Fruit fly (Drosophila melanogaster) whole organism, embryonic: Measurements from ENCODE around the gene p38b.
A peak's percentile ranks its signal among the peaks of the same experiment; 100 is the strongest.

ENCODE experiments used
- Abd-B ChIP-seq: fragments of 200-800 bp; sonication (Bioruptor generic); optimal IDR thresholded peaks from 2 replicates; lab custom pipeline; 2018; ENCODE audit warnings: missing biosample characterization, mild to moderate bottlenecking, missing genetic modification characterization, moderate library complexity
- B-H2 ChIP-seq: fragments of 200-800 bp; sonication (Bioruptor generic); optimal IDR thresholded peaks from 2 replicates; lab custom pipeline; 2018; ENCODE audit warnings: missing biosample characterization, mild to moderate bottlenecking, missing genetic modification characterization
- Bgb ChIP-seq: fragments of 200-800 bp; sonication (Bioruptor generic); IDR thresholded peaks from 2 replicates; pipeline ENCODE4 v1.3.6; 2022; ENCODE audit warnings: missing biosample characterization, missing genetic modification characterization; ENCODE audit not compliant: partially characterized antibody
- C15 ChIP-seq: fragments of 200-800 bp; sonication (Bioruptor generic); IDR thresholded peaks from 3 replicates; pipeline ENCODE4 v1.3.6; 2022; ENCODE audit warnings: missing biosample characterization, missing genetic modification characterization
- CG12104 ChIP-seq: fragments of 200-800 bp; sonication (Bioruptor generic); optimal IDR thresholded peaks from 3 replicates; lab custom pipeline; 2016; ENCODE audit warnings: missing biosample characterization, missing genetic modification characterization
- CG14710 ChIP-seq: fragments of 200-800 bp; sonication (Bioruptor generic); optimal IDR thresholded peaks from 3 replicates; lab custom pipeline; 2019; ENCODE audit warnings: missing biosample characterization, mild to moderate bottlenecking, missing genetic modification characterization, moderate library complexity
- CG14860 ChIP-seq: fragments of 200-800 bp; sonication (Bioruptor generic); IDR thresholded peaks from 3 replicates; pipeline ENCODE4 v1.3.6; 2022; ENCODE audit warnings: missing biosample characterization, missing genetic modification characterization; ENCODE audit not compliant: partially characterized antibody
- CG16813 ChIP-seq: fragments of 200-800 bp; sonication (Bioruptor generic); IDR thresholded peaks from 3 replicates; pipeline ENCODE4 v1.3.6; 2022; ENCODE audit warnings: missing biosample characterization, missing genetic modification characterization; ENCODE audit not compliant: partially characterized antibody
- CG2116 ChIP-seq: fragments of 200-800 bp; sonication (Bioruptor generic); optimal IDR thresholded peaks from 3 replicates; lab custom pipeline; 2018; ENCODE audit warnings: missing biosample characterization, mild to moderate bottlenecking, missing genetic modification characterization
- CG34422 ChIP-seq: fragments of 200-800 bp; sonication (Bioruptor generic); IDR thresholded peaks from 3 replicates; pipeline ENCODE4 v1.3.6; 2022; ENCODE audit warnings: missing biosample characterization, missing genetic modification characterization
- CG3847 ChIP-seq: fragments of 200-800 bp; sonication (Bioruptor generic); IDR thresholded peaks from 2 replicates; pipeline ENCODE4 v1.3.6; 2022; ENCODE audit warnings: missing biosample characterization, missing genetic modification characterization
- CG3995 ChIP-seq: fragments of 200-800 bp; sonication (Bioruptor generic); optimal IDR thresholded peaks from 3 replicates; lab custom pipeline; 2016; ENCODE audit warnings: missing biosample characterization, missing genetic modification characterization
- CG5953 ChIP-seq: fragments of 200-800 bp; sonication (Bioruptor generic); IDR thresholded peaks from 2 replicates; pipeline ENCODE4 v1.3.6; 2022; ENCODE audit warnings: missing biosample characterization, missing genetic modification characterization
- CG7271 ChIP-seq: fragments of 200-800 bp; sonication (Bioruptor generic); optimal IDR thresholded peaks from 2 replicates; lab custom pipeline; 2018; ENCODE audit warnings: missing biosample characterization, mild to moderate bottlenecking, missing genetic modification characterization, moderate library complexity
- CG7556 ChIP-seq: fragments of 200-800 bp; sonication (Bioruptor generic); optimal IDR thresholded peaks from 2 replicates; lab custom pipeline; 2017; ENCODE audit warnings: missing biosample characterization, mild to moderate bottlenecking, missing genetic modification characterization
- CG7839 ChIP-seq: fragments of 200-800 bp; sonication (Bioruptor generic); optimal IDR thresholded peaks from 3 replicates; lab custom pipeline; 2018; ENCODE audit warnings: missing biosample characterization, mild to moderate bottlenecking, missing genetic modification characterization, moderate library complexity
- CG7963 ChIP-seq: fragments of 200-800 bp; sonication (Bioruptor generic); IDR thresholded peaks from 3 replicates; pipeline ENCODE4 v1.3.6; 2022; ENCODE audit warnings: missing biosample characterization, missing genetic modification characterization; ENCODE audit not compliant: partially characterized antibody
- D ChIP-seq, 2 experiments: fragments of 200-800 bp in 1 of 2; fragments of >200 bp in 1 of 2; sonication (Bioruptor generic) in 1 of 2; optimal IDR thresholded peaks; 2 replicates in 1 of 2; 3 replicates in 1 of 2; lab custom pipeline; 2017; ENCODE audit warnings: mild to moderate bottlenecking in 1 of 2, missing biosample characterization in 1 of 2, missing genetic modification characterization in 1 of 2, missing genetic modification reagents in 1 of 2
- E2f2 ChIP-seq: fragments of 200-800 bp; sonication (Bioruptor generic); IDR thresholded peaks from 2 replicates; pipeline ENCODE4 v1.3.6; 2022; ENCODE audit warnings: missing biosample characterization, missing genetic modification characterization
- Ets97D ChIP-seq: fragments of 200-800 bp; sonication (Bioruptor generic); optimal IDR thresholded peaks from 3 replicates; lab custom pipeline; 2016; ENCODE audit warnings: missing biosample characterization, missing genetic modification characterization
- Hmx ChIP-seq: fragments of 200-800 bp; sonication (Bioruptor generic); optimal IDR thresholded peaks from 2 replicates; lab custom pipeline; 2016; ENCODE audit warnings: missing biosample characterization, missing genetic modification characterization
- Lhr ChIP-seq: fragments of 200-800 bp; sonication (Bioruptor generic); optimal IDR thresholded peaks from 3 replicates; lab custom pipeline; 2017; ENCODE audit warnings: mild to moderate bottlenecking, missing biosample characterization, missing genetic modification reagents, missing genetic modification characterization
- MESR4 ChIP-seq: fragments of 200-800 bp; sonication (Bioruptor generic); optimal IDR thresholded peaks from 2 replicates; lab custom pipeline; 2018; ENCODE audit warnings: missing biosample characterization, mild to moderate bottlenecking, missing genetic modification characterization, moderate library complexity
- Pdp1 ChIP-seq, 2 experiments: fragments of 200-800 bp; sonication (Bioruptor generic); optimal IDR thresholded peaks; 3 replicates each; lab custom pipeline; 2016; ENCODE audit warnings: missing biosample characterization in 2 of 2, missing genetic modification characterization in 2 of 2, mild to moderate bottlenecking in 1 of 2, moderate library complexity in 1 of 2
- Sin3A ChIP-seq: fragments of >200 bp; optimal IDR thresholded peaks from 2 replicates; lab custom pipeline; 2018
- Sox100B ChIP-seq: fragments of 200-800 bp; sonication (Bioruptor generic); optimal IDR thresholded peaks from 3 replicates; lab custom pipeline; 2018; ENCODE audit warnings: missing biosample characterization, mild to moderate bottlenecking, missing genetic modification characterization
- Sry-δ ChIP-seq: fragments of 200-800 bp; sonication (Bioruptor generic); optimal IDR thresholded peaks from 2 replicates; lab custom pipeline; 2016; ENCODE audit warnings: missing biosample characterization, missing genetic modification characterization
- TFAM ChIP-seq: fragments of 200-800 bp; sonication (Bioruptor generic); optimal IDR thresholded peaks from 2 replicates; lab custom pipeline; 2017; ENCODE audit warnings: missing biosample characterization, missing genetic modification characterization, inconsistent platforms
- YL-1 ChIP-seq: fragments of 200-800 bp; sonication (Bioruptor generic); optimal IDR thresholded peaks from 3 replicates; lab custom pipeline; 2017; ENCODE audit warnings: missing biosample characterization, mild to moderate bottlenecking, missing genetic modification characterization
- amos ChIP-seq: fragments of 200-800 bp; sonication (Bioruptor generic); IDR thresholded peaks from 2 replicates; pipeline ENCODE4 v1.3.6; 2022; ENCODE audit warnings: missing biosample characterization, missing genetic modification characterization; ENCODE audit not compliant: partially characterized antibody
- ap ChIP-seq: fragments of 200-800 bp; sonication (Bioruptor generic); IDR thresholded peaks from 2 replicates; pipeline ENCODE4 v1.3.6; 2022; ENCODE audit warnings: missing biosample characterization, missing genetic modification characterization
- chinmo ChIP-seq: fragments of 200-800 bp; sonication (Bioruptor generic); IDR thresholded peaks from 4 replicates; pipeline ENCODE4 v1.3.6; 2022; ENCODE audit warnings: missing biosample characterization, missing genetic modification characterization; ENCODE audit not compliant: partially characterized antibody
- corto ChIP-seq: fragments of 200-800 bp; sonication (Bioruptor generic); optimal IDR thresholded peaks from 2 replicates; lab custom pipeline; 2016; ENCODE audit warnings: missing biosample characterization, mild to moderate bottlenecking, missing genetic modification characterization, moderate library complexity
- crp ChIP-seq, 2 experiments: fragments of 200-800 bp; sonication (Bioruptor generic); optimal IDR thresholded peaks; 2 replicates in 1 of 2; 3 replicates in 1 of 2; lab custom pipeline; 2017; ENCODE audit warnings: missing biosample characterization in 2 of 2, missing genetic modification characterization in 2 of 2, mild to moderate bottlenecking in 1 of 2, moderate library complexity in 1 of 2
- en ChIP-seq: fragments of 200-800 bp; sonication (Bioruptor generic); optimal IDR thresholded peaks from 2 replicates; lab custom pipeline; 2016; ENCODE audit warnings: missing biosample characterization, missing genetic modification characterization
- fd64A ChIP-seq: fragments of 200-800 bp; sonication (Bioruptor generic); optimal IDR thresholded peaks from 3 replicates; lab custom pipeline; 2018; ENCODE audit warnings: missing biosample characterization, mild to moderate bottlenecking, missing genetic modification characterization
- gfzf ChIP-seq: fragments of 200-800 bp; sonication (Bioruptor generic); optimal IDR thresholded peaks from 2 replicates; lab custom pipeline; 2016; ENCODE audit warnings: missing biosample characterization, mild to moderate bottlenecking, missing genetic modification characterization, moderate library complexity
- hbn ChIP-seq: fragments of 200-800 bp; sonication (Bioruptor generic); IDR thresholded peaks from 2 replicates; pipeline ENCODE4 v1.3.6; 2022; ENCODE audit warnings: missing biosample characterization, missing genetic modification characterization; ENCODE audit not compliant: partially characterized antibody
- insv ChIP-seq, 2 experiments: fragments of 200-800 bp; sonication (Bioruptor generic); optimal IDR thresholded peaks; 3 replicates each; lab custom pipeline; 2016 to 2018; ENCODE audit warnings: missing biosample characterization in 2 of 2, missing genetic modification characterization in 2 of 2
- jumu ChIP-seq: fragments of 200-800 bp; sonication (Bioruptor generic); optimal IDR thresholded peaks from 3 replicates; lab custom pipeline; 2016; ENCODE audit warnings: missing biosample characterization, missing genetic modification characterization
- kah ChIP-seq: fragments of 200-800 bp; sonication (Bioruptor generic); optimal IDR thresholded peaks from 2 replicates; lab custom pipeline; 2018; ENCODE audit warnings: missing biosample characterization, mild to moderate bottlenecking, missing genetic modification characterization
- lola ChIP-seq, 3 experiments: fragments of >200 bp in 2 of 3; fragments of 200-800 bp in 1 of 3; sonication (Bioruptor generic) in 1 of 3; optimal IDR thresholded peaks; 2 replicates each; lab custom pipeline; 2017 to 2019; ENCODE audit warnings: missing biosample characterization in 3 of 3, missing genetic modification characterization in 3 of 3, mild to moderate bottlenecking in 1 of 3, moderate library complexity in 1 of 3
- pros ChIP-seq: fragments of 200-800 bp; sonication (Bioruptor generic); optimal IDR thresholded peaks from 3 replicates; lab custom pipeline; 2019; ENCODE audit warnings: missing biosample characterization, mild to moderate bottlenecking, missing genetic modification characterization, moderate library complexity
- sim ChIP-seq: fragments of 200-800 bp; sonication (Bioruptor generic); IDR thresholded peaks from 2 replicates; pipeline ENCODE4 v1.3.6; 2022; ENCODE audit warnings: missing biosample characterization, missing genetic modification characterization
- sna ChIP-seq: fragments of 200-800 bp; sonication (Bioruptor generic); IDR thresholded peaks from 2 replicates; pipeline ENCODE4 v1.3.6; 2022; ENCODE audit warnings: missing biosample characterization, missing genetic modification characterization; ENCODE audit not compliant: partially characterized antibody
- unc-4 ChIP-seq: fragments of 200-800 bp; sonication (Bioruptor generic); IDR thresholded peaks from 2 replicates; pipeline ENCODE4 v1.3.6; 2022; ENCODE audit warnings: missing biosample characterization, missing genetic modification characterization; ENCODE audit not compliant: partially characterized antibody
- wdn ChIP-seq: fragments of 200-800 bp; sonication (Bioruptor generic); IDR thresholded peaks from 2 replicates; pipeline ENCODE4 v1.3.6; 2022; ENCODE audit warnings: missing biosample characterization, missing genetic modification characterization
- zen ChIP-seq: fragments of 200-800 bp; sonication (Bioruptor generic); optimal IDR thresholded peaks from 3 replicates; lab custom pipeline; 2018; ENCODE audit warnings: missing biosample characterization, mild to moderate bottlenecking, missing genetic modification characterization, moderate library complexity

The p38b gene

dm6 chr2L:13827557-13827956 lies 47.1 kb downstream of the p38b start, which contains the start of gene PolG1 (continued):
- TF ChIP-seq B-H2 = no peak
- TF ChIP-seq CG7839 (tag; lab: Kevin White, UChicago) = no peak
- no peak for TF ChIP-seq en (GFP tag; lab: Kevin White, UChicago)
- no peak for TF ChIP-seq wdn (GFP tag; lab: Robert Waterston, UW)
- no peak for TF ChIP-seq lola (GFP tag; optimal IDR thresholded peaks at IDR 0.05; lab: Kevin White, UChicago)
- TF ChIP-seq CG5953 = no peak
- TF ChIP-seq MESR4 = peak; percentile 14
- TF ChIP-seq zen (tag; lab: Kevin White, UChicago) = no peak
- TF ChIP-seq CG2116 (GFP tag; lab: Kevin White, UChicago) = peak; percentile 12
- TF ChIP-seq Sox100B (GFP tag; lab: Kevin White, UChicago) = no peak
- TF ChIP-seq YL-1 (GFP tag; lab: Kevin White, UChicago) = peak; percentile 24
- TF ChIP-seq E2f2 = peak; percentile 31
- TF ChIP-seq C15 (GFP tag; lab: Robert Waterston, UW) = no peak
- TF ChIP-seq sna = no peak
- TF ChIP-seq pros (GFP tag; lab: Kevin White, UChicago) = no peak
- peak; percentile 66 for TF ChIP-seq gfzf (GFP tag; lab: Kevin White, UChicago)
- TF ChIP-seq fd64A (GFP tag; lab: Kevin White, UChicago) = no peak

- TF ChIP-seq Pdp1 (GFP tag; optimal IDR thresholded peaks at IDR 0.05; lab: Kevin White, UChicago) = peak in 1 of 2 experiments; percentile 84
- no peak for TF ChIP-seq CG12104
- peak; percentile 50 for TF ChIP-seq CG7271 (tag; lab: Kevin White, UChicago)
- TF ChIP-seq CG34422 (GFP tag; lab: Robert Waterston, UW) = peak; percentile 29; the same call in 1 of the 3 replicates
- TF ChIP-seq hbn (GFP tag; lab: Robert Waterston, UW) = peak; percentile 92
- no peak for TF ChIP-seq kah (GFP tag; lab: Kevin White, UChicago)
- no peak for TF ChIP-seq CG5953
- TF ChIP-seq chinmo (GFP tag; lab: Robert Waterston, UW) = 0 out of 4 replicates have a peak, but pooled peaks have one; percentile 65
- peak; percentile 17 for TF ChIP-seq Abd-B
- peak; percentile 87 for TF ChIP-seq Bgb (GFP tag; lab: Robert Waterston, UW)
- TF ChIP-seq Ets97D (GFP tag; lab: Kevin White, UChicago) = peak; percentile 62
- 0 out of 2 replicates have a peak, but pooled peaks have one; percentile 17 for TF ChIP-seq CG3847 (GFP tag; lab: Robert Waterston, UW)
- TF ChIP-seq insv (GFP tag; optimal IDR thresholded peaks at IDR 0.05; lab: Kevin White, UChicago) = peak in 1 of 2 experiments; percentile 4
- peak; percentile 83 for TF ChIP-seq CG14860 (GFP tag; lab: Robert Waterston, UW)
- no peak for TF ChIP-seq sim (GFP tag; lab: Robert Waterston, UW)
- TF ChIP-seq Hmx (GFP tag; lab: Kevin White, UChicago) = no peak
- TF ChIP-seq CG7963 (GFP tag; lab: Robert Waterston, UW) = peak; percentile 69
- TF ChIP-seq TFAM = no peak
- TF ChIP-seq CG16813 (GFP tag; lab: Robert Waterston, UW) = peak; percentile 88
- peak; percentile 96 for TF ChIP-seq Sry-δ (GFP tag; lab: Kevin White, UChicago)
- TF ChIP-seq D (optimal IDR thresholded peaks at IDR 0.05; lab: Kevin White, UChicago) = peak; percentile 10
- no peak for TF ChIP-seq D (GFP tag; optimal IDR thresholded peaks at IDR 0.05; lab: Kevin White, UChicago)
- no peak for TF ChIP-seq ap (GFP tag; lab: Robert Waterston, UW)
- no peak for TF ChIP-seq corto (GFP tag; lab: Kevin White, UChicago)
- peak; percentile 63 for TF ChIP-seq CG14710 (tag; lab: Kevin White, UChicago)
- peak; percentile 58 for TF ChIP-seq Sin3A (lab: Kevin White, UChicago)
- peak; percentile 69 for TF ChIP-seq Lhr (GFP tag; lab: Kevin White, UChicago)
- TF ChIP-seq amos (GFP tag; lab: Robert Waterston, UW) = peak; percentile 94
- TF ChIP-seq CG7556 (GFP tag; lab: Kevin White, UChicago) = no peak
- TF ChIP-seq jumu (GFP tag; lab: Kevin White, UChicago) = no peak
- TF ChIP-seq crp (GFP tag; optimal IDR thresholded peaks at IDR 0.05; lab: Kevin White, UChicago) = no peak
- peak; percentile 11 for TF ChIP-seq CG3995 (GFP tag; lab: Kevin White, UChicago)
- TF ChIP-seq unc-4 (GFP tag; lab: Robert Waterston, UW) = peak; percentile 96
- peak; percentile 82 for TF ChIP-seq YL-1 (GFP tag; lab: Kevin White, UChicago)
Measured at dm6 chr2L:13829540-13829939, 49.1 kb downstream of the p38b start, which contains the start of the genes Arpc1 and Orc5. Gene Arpc1 (minus strand): TSS chr2L:13829741. Gene Orc5 (plus strand): TSS chr2L:13829837.
